Fruit fly (Drosophila melanogaster) whole organism, embryonic: ENCODE measurements around the gene bark.

Experiments
- Atf-2 ChIP-seq: fragments of 200-800 bp; sonication (Bioruptor generic); optimal IDR thresholded peaks from 2 replicates; lab custom pipeline; 2016; ENCODE audit warnings: missing biosample characterization, missing genetic modification characterization
- CG11398 ChIP-seq: fragments of 200-800 bp; sonication (Bioruptor generic); optimal IDR thresholded peaks from 2 replicates; lab custom pipeline; 2016; ENCODE audit warnings: missing biosample characterization, missing genetic modification characterization
- CG13775 ChIP-seq: fragments of 200-800 bp; sonication (Bioruptor generic); optimal IDR thresholded peaks from 3 replicates; lab custom pipeline; 2017; ENCODE audit warnings: missing biosample characterization, mild to moderate bottlenecking, missing genetic modification characterization
- CG14965 ChIP-seq: fragments of 200-800 bp; sonication (Bioruptor generic); optimal IDR thresholded peaks from 2 replicates; lab custom pipeline; 2016; ENCODE audit warnings: missing biosample characterization, missing genetic modification characterization, borderline replicate concordance
- CG1602 ChIP-seq: fragments of 200-800 bp; sonication (Bioruptor generic); optimal IDR thresholded peaks from 3 replicates; lab custom pipeline; 2016; ENCODE audit warnings: missing biosample characterization, missing genetic modification characterization
- CG1603 ChIP-seq: fragments of 200-800 bp; sonication (Bioruptor generic); optimal IDR thresholded peaks from 2 replicates; lab custom pipeline; 2019; ENCODE audit warnings: missing biosample characterization, mild to moderate bottlenecking, missing genetic modification characterization, moderate library complexity
- CG16815 ChIP-seq: fragments of 200-800 bp; sonication (Bioruptor generic); optimal IDR thresholded peaks from 3 replicates; lab custom pipeline; 2017; ENCODE audit warnings: missing biosample characterization, mild to moderate bottlenecking, missing genetic modification characterization
- CG17186 ChIP-seq: fragments of 200-800 bp; sonication (Bioruptor generic); optimal IDR thresholded peaks from 3 replicates; lab custom pipeline; 2017; ENCODE audit warnings: missing biosample characterization, missing genetic modification reagents, missing genetic modification characterization
- CG18011 ChIP-seq: fragments of 200-800 bp; sonication (Bioruptor generic); optimal IDR thresholded peaks from 2 replicates; lab custom pipeline; 2017; ENCODE audit warnings: missing biosample characterization, missing genetic modification characterization, mild to moderate bottlenecking, moderate library complexity, missing genotype
- CG2116 ChIP-seq: fragments of 200-800 bp; sonication (Bioruptor generic); optimal IDR thresholded peaks from 3 replicates; lab custom pipeline; 2018; ENCODE audit warnings: missing biosample characterization, mild to moderate bottlenecking, missing genetic modification characterization
- CG2129 ChIP-seq: fragments of 200-800 bp; sonication (Bioruptor generic); IDR thresholded peaks from 2 replicates; pipeline ENCODE4 v1.3.6; 2022; ENCODE audit warnings: missing biosample characterization, missing genetic modification characterization; ENCODE audit not compliant: partially characterized antibody
- CG31365 ChIP-seq: fragments of 200-800 bp; sonication (Bioruptor generic); optimal IDR thresholded peaks from 2 replicates; lab custom pipeline; 2018; ENCODE audit warnings: missing biosample characterization, mild to moderate bottlenecking, missing genetic modification characterization
- CG33557 ChIP-seq: fragments of 200-800 bp; sonication (Bioruptor generic); optimal IDR thresholded peaks from 2 replicates; lab custom pipeline; 2019; ENCODE audit warnings: missing biosample characterization, mild to moderate bottlenecking, missing genetic modification characterization, moderate library complexity
- CG3407 ChIP-seq: fragments of 200-800 bp; sonication (Bioruptor generic); optimal IDR thresholded peaks from 2 replicates; lab custom pipeline; 2018; ENCODE audit warnings: missing biosample characterization, mild to moderate bottlenecking, missing genetic modification characterization
- CG4424 ChIP-seq: fragments of 200-800 bp; sonication (Bioruptor generic); optimal IDR thresholded peaks from 3 replicates; lab custom pipeline; 2016; ENCODE audit warnings: missing biosample characterization, missing genetic modification characterization
- CG6791 ChIP-seq: fragments of 200-800 bp; sonication (Bioruptor generic); IDR thresholded peaks from 3 replicates; pipeline ENCODE4 v1.3.6; 2022; ENCODE audit warnings: missing biosample characterization, missing genetic modification characterization; ENCODE audit not compliant: partially characterized antibody
- CG6813 ChIP-seq: fragments of 200-800 bp; sonication (Bioruptor generic); optimal IDR thresholded peaks from 2 replicates; lab custom pipeline; 2017; ENCODE audit warnings: missing biosample characterization, missing genetic modification characterization, mild to moderate bottlenecking, moderate library complexity, missing genetic modification reagents
- CG8924 ChIP-seq: fragments of 200-800 bp; optimal IDR thresholded peaks from 3 replicates; lab custom pipeline; 2019; ENCODE audit warnings: missing biosample characterization, mild to moderate bottlenecking, missing genetic modification characterization, moderate library complexity
- CG9215 ChIP-seq: fragments of 200-800 bp; sonication (Bioruptor generic); IDR thresholded peaks from 2 replicates; pipeline ENCODE4 v1.3.6; 2022; ENCODE audit warnings: missing biosample characterization, missing genetic modification characterization
- Dad ChIP-seq: fragments of 200-800 bp; sonication (Bioruptor generic); optimal IDR thresholded peaks from 3 replicates; lab custom pipeline; 2016; ENCODE audit warnings: missing biosample characterization, missing genetic modification characterization
- Dfd ChIP-seq, 2 experiments: fragments of >200 bp; optimal IDR thresholded peaks; 2 replicates each; lab custom pipeline; 2017; ENCODE audit warnings: missing biosample characterization in 2 of 2, missing genetic modification characterization in 2 of 2
- HHEX ChIP-seq: fragments of 200-800 bp; sonication (Bioruptor generic); optimal IDR thresholded peaks from 3 replicates; lab custom pipeline; 2017; ENCODE audit warnings: missing biosample characterization, mild to moderate bottlenecking, missing genetic modification characterization, missing genetic modification reagents
- Hr51 ChIP-seq, 2 experiments: fragments of 200-800 bp; sonication (Bioruptor generic); optimal IDR thresholded peaks; 2 replicates in 1 of 2; 3 replicates in 1 of 2; lab custom pipeline; 2016 to 2018; ENCODE audit warnings: missing biosample characterization in 2 of 2, missing genetic modification characterization in 2 of 2, mild to moderate bottlenecking in 1 of 2, moderate library complexity in 1 of 2
- NC2β ChIP-seq: fragments of 200-800 bp; sonication (Bioruptor generic); optimal IDR thresholded peaks from 2 replicates; lab custom pipeline; 2016; ENCODE audit warnings: missing biosample characterization, missing genetic modification characterization
- Nf-YC ChIP-seq: fragments of 200-800 bp; optimal IDR thresholded peaks from 3 replicates; lab custom pipeline; 2019; ENCODE audit warnings: missing biosample characterization, mild to moderate bottlenecking, missing genetic modification characterization, moderate library complexity
- Oli ChIP-seq: fragments of 200-800 bp; sonication (Bioruptor generic); optimal IDR thresholded peaks from 2 replicates; lab custom pipeline; 2018; ENCODE audit warnings: missing biosample characterization, mild to moderate bottlenecking, missing genetic modification characterization, moderate library complexity
- Poxn ChIP-seq: fragments of 200-800 bp; sonication (Bioruptor generic); IDR thresholded peaks from 2 replicates; pipeline ENCODE4 v1.3.6; 2022; ENCODE audit warnings: missing biosample characterization, missing genetic modification characterization
- ac ChIP-seq: fragments of 200-800 bp; sonication (Bioruptor generic); optimal IDR thresholded peaks from 3 replicates; lab custom pipeline; 2017; ENCODE audit warnings: missing biosample characterization, mild to moderate bottlenecking, missing genetic modification characterization
- cad ChIP-seq: fragments of >200 bp; optimal IDR thresholded peaks from 2 replicates; lab custom pipeline; 2017; ENCODE audit warnings: missing biosample characterization, missing genetic modification characterization
- chn ChIP-seq: fragments of 200-800 bp; sonication (Bioruptor generic); optimal IDR thresholded peaks from 2 replicates; lab custom pipeline; 2016; ENCODE audit warnings: missing biosample characterization, missing genetic modification characterization
- da ChIP-seq: fragments of 200-800 bp; sonication (Bioruptor generic); optimal IDR thresholded peaks from 2 replicates; lab custom pipeline; 2016; ENCODE audit warnings: missing biosample characterization, missing genetic modification characterization
- emc ChIP-seq: fragments of 200-800 bp; sonication (Bioruptor generic); optimal IDR thresholded peaks from 2 replicates; lab custom pipeline; 2016; ENCODE audit warnings: missing biosample characterization, missing genetic modification characterization
- ham ChIP-seq: fragments of 200-800 bp; sonication (Bioruptor generic); IDR thresholded peaks from 2 replicates; pipeline ENCODE4 v1.3.6; 2022; ENCODE audit warnings: missing biosample characterization, missing genetic modification characterization
- hkb ChIP-seq, 2 experiments: fragments of 200-800 bp in 1 of 2; fragments of >200 bp in 1 of 2; sonication (Bioruptor generic) in 1 of 2; IDR thresholded peaks in 1 of 2; optimal IDR thresholded peaks in 1 of 2; 2 replicates each; pipeline versions ENCODE4 v1.3.6 to Lab custom; 2017 to 2022; ENCODE audit warnings: missing biosample characterization in 1 of 2, missing genetic modification characterization in 1 of 2
- kah ChIP-seq: fragments of 200-800 bp; sonication (Bioruptor generic); optimal IDR thresholded peaks from 2 replicates; lab custom pipeline; 2018; ENCODE audit warnings: missing biosample characterization, mild to moderate bottlenecking, missing genetic modification characterization
- lab ChIP-seq: fragments of 200-800 bp; sonication (Bioruptor generic); optimal IDR thresholded peaks from 3 replicates; lab custom pipeline; 2017; ENCODE audit warnings: missing biosample characterization, missing genetic modification characterization, mild to moderate bottlenecking, moderate library complexity, missing genetic modification reagents
- lola ChIP-seq, 3 experiments: fragments of >200 bp in 2 of 3; fragments of 200-800 bp in 1 of 3; sonication (Bioruptor generic) in 1 of 3; optimal IDR thresholded peaks; 2 replicates each; lab custom pipeline; 2017 to 2019; ENCODE audit warnings: missing biosample characterization in 3 of 3, missing genetic modification characterization in 3 of 3, mild to moderate bottlenecking in 1 of 3, moderate library complexity in 1 of 3
- maf-S ChIP-seq: fragments of 200-800 bp; sonication (Bioruptor generic); optimal IDR thresholded peaks from 2 replicates; lab custom pipeline; 2016; ENCODE audit warnings: missing biosample characterization, missing genetic modification characterization
- mirr ChIP-seq: fragments of 200-800 bp; sonication (Bioruptor generic); optimal IDR thresholded peaks from 3 replicates; lab custom pipeline; 2018; ENCODE audit warnings: missing biosample characterization, mild to moderate bottlenecking, missing genetic modification characterization
- org-1 ChIP-seq: fragments of 200-800 bp; sonication (Bioruptor generic); optimal IDR thresholded peaks from 2 replicates; lab custom pipeline; 2017; ENCODE audit warnings: missing biosample characterization, missing genetic modification characterization
- prd ChIP-seq, 3 experiments: fragments of >200 bp in 2 of 3; fragments of 200-800 bp in 1 of 3; sonication (Bioruptor generic) in 1 of 3; optimal IDR thresholded peaks in 2 of 3; IDR thresholded peaks in 1 of 3; 2 replicates in 2 of 3; 3 replicates in 1 of 3; pipeline versions ENCODE4 v1.3.6 to Lab custom; 2017 to 2022; ENCODE audit warnings: missing biosample characterization in 1 of 3, missing genetic modification characterization in 1 of 3
- sima ChIP-seq: fragments of 200-800 bp; sonication (Bioruptor generic); optimal IDR thresholded peaks from 2 replicates; lab custom pipeline; 2016; ENCODE audit warnings: missing biosample characterization, missing genetic modification characterization
- sna ChIP-seq: fragments of 200-800 bp; sonication (Bioruptor generic); IDR thresholded peaks from 2 replicates; pipeline ENCODE4 v1.3.6; 2022; ENCODE audit warnings: missing biosample characterization, missing genetic modification characterization; ENCODE audit not compliant: partially characterized antibody
- sr ChIP-seq: fragments of 200-800 bp; sonication (Bioruptor generic); IDR thresholded peaks from 3 replicates; pipeline ENCODE4 v1.3.6; 2022; ENCODE audit warnings: missing biosample characterization, missing genetic modification characterization
- usp ChIP-seq: fragments of >200 bp; optimal IDR thresholded peaks from 2 replicates; lab custom pipeline; 2017; ENCODE audit warnings: missing biosample characterization, missing genetic modification characterization
- yki ChIP-seq: fragments of >200 bp; optimal IDR thresholded peaks from 3 replicates; lab custom pipeline; 2018
- zf30C ChIP-seq: fragments of 200-800 bp; sonication (Bioruptor generic); optimal IDR thresholded peaks from 3 replicates; lab custom pipeline; 2018; ENCODE audit warnings: missing biosample characterization, mild to moderate bottlenecking, missing genetic modification characterization

Gene bark

DNA sequence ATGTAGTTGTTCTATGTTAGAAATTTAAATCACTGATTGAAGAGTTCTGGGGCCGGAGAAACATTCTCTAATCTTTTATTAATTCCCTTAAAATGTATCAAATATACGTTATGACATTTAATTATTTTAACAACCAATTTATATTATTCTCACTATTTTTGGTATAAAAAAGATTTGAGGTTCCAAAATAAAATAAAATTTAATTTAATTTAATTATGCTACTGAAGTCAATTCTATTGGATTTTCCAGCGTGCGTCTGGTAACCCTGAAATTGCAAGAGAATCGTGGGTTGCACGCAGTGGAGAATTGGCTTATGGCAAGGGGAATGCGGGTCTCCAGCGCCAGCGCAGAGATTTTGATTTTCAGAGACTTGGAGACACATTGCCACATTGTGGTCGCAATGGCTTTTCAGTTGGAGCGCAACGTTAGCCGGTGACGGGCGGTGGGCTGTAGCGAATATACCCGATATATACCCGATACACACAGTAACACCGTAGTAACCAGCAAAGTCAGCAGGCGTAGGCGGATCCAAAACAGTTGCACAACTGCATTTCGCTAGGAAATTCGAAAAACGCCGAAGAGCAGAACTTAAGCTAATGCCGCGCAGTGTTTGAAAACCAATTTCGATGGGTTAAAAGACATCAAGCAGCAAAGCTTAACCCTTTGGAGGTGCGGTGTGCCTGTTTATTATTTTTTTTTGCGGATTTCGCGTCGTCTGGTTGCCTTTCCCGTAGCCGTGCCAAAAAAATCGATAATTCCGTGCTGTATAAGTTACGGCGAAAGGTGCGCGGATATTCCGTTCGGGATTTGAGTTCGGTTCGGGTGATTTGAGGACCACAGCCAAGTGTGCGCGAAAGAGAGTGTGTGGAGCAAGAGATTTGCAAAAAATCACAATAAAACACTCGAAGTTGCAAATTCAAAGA is 18.6 kb downstream of the bark start (continued):
- TF ChIP-seq sr (GFP tag; lab: Robert Waterston, UW), result peak; percentile 88
- TF ChIP-seq ac (GFP tag; lab: Kevin White, UChicago), result no peak
- no peak for TF ChIP-seq maf-S
- no peak for TF ChIP-seq yki
- peak; percentile 37 for TF ChIP-seq CG1602
- TF ChIP-seq zf30C (GFP tag; lab: Kevin White, UChicago), result no peak
- peak; percentile 28 for TF ChIP-seq CG33557 (GFP tag; lab: Kevin White, UChicago)
- TF ChIP-seq CG31365 (tag; lab: Kevin White, UChicago), result no peak
- TF ChIP-seq CG13775 (GFP tag; lab: Kevin White, UChicago), result peak; percentile 55
- no peak for TF ChIP-seq sna (GFP tag; lab: Robert Waterston, UW)
- no peak for TF ChIP-seq chn (GFP tag; lab: Kevin White, UChicago)
- TF ChIP-seq HHEX (GFP tag; lab: Kevin White, UChicago), result no peak
- TF ChIP-seq prd (optimal IDR thresholded peaks at IDR 0.05; lab: Kevin White, UChicago), result no peak
- TF ChIP-seq prd (GFP tag; IDR thresholded peaks at IDR 0.05; lab: Robert Waterston, UW), result no peak; the same call in 2 of the 3 replicates
- TF ChIP-seq CG6791 (GFP tag; lab: Robert Waterston, UW), result no peak
- no peak for TF ChIP-seq da (GFP tag; lab: Kevin White, UChicago)
- TF ChIP-seq CG18011 (GFP tag; lab: Kevin White, UChicago), result no peak
- no peak for TF ChIP-seq kah (GFP tag; lab: Kevin White, UChicago)
- no peak for TF ChIP-seq ham (GFP tag; lab: Robert Waterston, UW)
- no peak for TF ChIP-seq emc (GFP tag; lab: Kevin White, UChicago)
- TF ChIP-seq cad, result no peak
- TF ChIP-seq CG8924 (tag; lab: Kevin White, UChicago), result peak; percentile 27
- no peak for TF ChIP-seq lab (GFP tag; lab: Kevin White, UChicago)
- TF ChIP-seq CG14965, result no peak
- TF ChIP-seq CG3407, result peak; percentile 6
- TF ChIP-seq CG1603 (tag; lab: Kevin White, UChicago), result no peak
- TF ChIP-seq usp (GFP tag; lab: Kevin White, UChicago), result no peak
- no peak for TF ChIP-seq mirr (GFP tag; lab: Kevin White, UChicago)
- no peak for TF ChIP-seq CG2129 (GFP tag; lab: Robert Waterston, UW)
- no peak for TF ChIP-seq Atf-2 (GFP tag; lab: Kevin White, UChicago)
- TF ChIP-seq sima (GFP tag; lab: Kevin White, UChicago), result no peak
- peak; percentile 14 for TF ChIP-seq CG6813
- peak in 1 of 3 experiments; percentile 82 for TF ChIP-seq lola (GFP tag; optimal IDR thresholded peaks at IDR 0.05; lab: Kevin White, UChicago)
- TF ChIP-seq CG17186 (GFP tag; lab: Kevin White, UChicago), result no peak
- TF ChIP-seq CG11398 (GFP tag; lab: Kevin White, UChicago), result no peak
- TF ChIP-seq CG2116 (GFP tag; lab: Kevin White, UChicago), result no peak
- no peak for TF ChIP-seq Dad
- no peak for TF ChIP-seq CG9215 (GFP tag; lab: Robert Waterston, UW)
- TF ChIP-seq Nf-YC (tag; lab: Kevin White, UChicago), result peak; percentile 16
- no peak for TF ChIP-seq Poxn
- no peak for TF ChIP-seq Dfd (GFP tag; optimal IDR thresholded peaks at IDR 0.05; lab: Kevin White, UChicago)
- TF ChIP-seq CG16815 (GFP tag; lab: Kevin White, UChicago), result no peak
- no peak for TF ChIP-seq hkb (optimal IDR thresholded peaks at IDR 0.05; lab: Kevin White, UChicago)
- TF ChIP-seq hkb (GFP tag; IDR thresholded peaks at IDR 0.05; lab: Robert Waterston, UW), result no peak
- TF ChIP-seq NC2β (GFP tag; lab: Kevin White, UChicago), result no peak
- TF ChIP-seq org-1 (GFP tag; lab: Kevin White, UChicago), result no peak
- TF ChIP-seq Oli (tag; lab: Kevin White, UChicago), result peak; percentile 65
- TF ChIP-seq CG4424 (GFP tag; lab: Kevin White, UChicago), result peak; percentile 44
- peak in 1 of 2 experiments; percentile 42 for TF ChIP-seq Hr51 (GFP tag; optimal IDR thresholded peaks at IDR 0.05; lab: Kevin White, UChicago)
